Fruit fly (Drosophila melanogaster) whole organism, embryonic: ENCODE data around the gene CG9286.
A peak's percentile ranks its signal among the peaks of the same experiment; 100 is the strongest.

Experiments
- Ada2b ChIP-seq: fragments of 200-800 bp; sonication (Bioruptor generic); IDR thresholded peaks from 2 replicates; pipeline ENCODE4 v1.3.6; 2022; ENCODE audit warnings: missing biosample characterization, missing genetic modification characterization
- CG10321 ChIP-seq: fragments of 200-800 bp; sonication (Bioruptor generic); IDR thresholded peaks from 2 replicates; pipeline ENCODE4 v1.3.6; 2022; ENCODE audit warnings: missing biosample characterization, missing genetic modification characterization
- CG11696 ChIP-seq: fragments of 200-800 bp; sonication (Bioruptor generic); IDR thresholded peaks from 2 replicates; pipeline ENCODE4 v1.3.6; 2022; ENCODE audit warnings: missing biosample characterization, missing genetic modification characterization
- CG12219 ChIP-seq: fragments of 200-800 bp; sonication (Bioruptor generic); optimal IDR thresholded peaks from 3 replicates; lab custom pipeline; 2018; ENCODE audit warnings: missing biosample characterization, mild to moderate bottlenecking, missing genetic modification characterization
- CG12744 ChIP-seq: fragments of 200-800 bp; sonication (Bioruptor generic); optimal IDR thresholded peaks from 2 replicates; lab custom pipeline; 2016; ENCODE audit warnings: missing biosample characterization, missing genetic modification characterization
- CG12769 ChIP-seq: fragments of 200-800 bp; sonication (Bioruptor generic); optimal IDR thresholded peaks from 2 replicates; lab custom pipeline; 2019; ENCODE audit warnings: missing biosample characterization, mild to moderate bottlenecking, missing genetic modification characterization, moderate library complexity
- CG12942 ChIP-seq: fragments of 200-800 bp; sonication (Bioruptor generic); optimal IDR thresholded peaks from 3 replicates; lab custom pipeline; 2016; ENCODE audit warnings: missing biosample characterization, missing genetic modification characterization
- CG15011 ChIP-seq: fragments of 200-800 bp; sonication (Bioruptor generic); optimal IDR thresholded peaks from 3 replicates; lab custom pipeline; 2018; ENCODE audit warnings: missing biosample characterization, mild to moderate bottlenecking, missing genetic modification characterization
- CG1832 ChIP-seq: fragments of 200-800 bp; sonication (Bioruptor generic); optimal IDR thresholded peaks from 2 replicates; lab custom pipeline; 2017; ENCODE audit warnings: missing biosample characterization, mild to moderate bottlenecking, missing genetic modification characterization, inconsistent platforms
- CG4282 ChIP-seq: fragments of 200-800 bp; sonication (Bioruptor generic); optimal IDR thresholded peaks from 2 replicates; lab custom pipeline; 2016; ENCODE audit warnings: missing biosample characterization, missing genetic modification characterization
- CG4360 ChIP-seq: fragments of 200-800 bp; sonication (Bioruptor generic); IDR thresholded peaks from 2 replicates; pipeline ENCODE4 v1.3.6; 2022; ENCODE audit warnings: missing biosample characterization, missing genetic modification characterization
- CG4854 ChIP-seq: fragments of 200-800 bp; sonication (Bioruptor generic); optimal IDR thresholded peaks from 2 replicates; lab custom pipeline; 2016; ENCODE audit warnings: missing biosample characterization, missing genetic modification characterization, inconsistent platforms
- CG6272 ChIP-seq: fragments of 200-800 bp; sonication (Bioruptor generic); IDR thresholded peaks from 2 replicates; pipeline ENCODE4 v1.3.6; 2022; ENCODE audit warnings: missing biosample characterization, missing genetic modification characterization
- CG7556 ChIP-seq: fragments of 200-800 bp; sonication (Bioruptor generic); optimal IDR thresholded peaks from 2 replicates; lab custom pipeline; 2017; ENCODE audit warnings: missing biosample characterization, mild to moderate bottlenecking, missing genetic modification characterization
- CG9932 ChIP-seq: fragments of 200-800 bp; sonication (Bioruptor generic); IDR thresholded peaks from 2 replicates; pipeline ENCODE4 v1.3.6; 2022; ENCODE audit warnings: missing biosample characterization, missing genetic modification characterization
- CTCF ChIP-seq: fragments of 200-800 bp; sonication (Bioruptor generic); optimal IDR thresholded peaks from 2 replicates; lab custom pipeline; 2017; ENCODE audit warnings: missing biosample characterization, mild to moderate bottlenecking, missing genetic modification characterization, moderate library complexity
- Camta ChIP-seq: fragments of 200-800 bp; sonication (Bioruptor generic); optimal IDR thresholded peaks from 2 replicates; lab custom pipeline; 2016; ENCODE audit warnings: missing biosample characterization, missing genetic modification characterization
- Deaf1 ChIP-seq: fragments of 200-800 bp; optimal IDR thresholded peaks from 3 replicates; lab custom pipeline; 2019; ENCODE audit warnings: missing biosample characterization, mild to moderate bottlenecking, missing genetic modification characterization, moderate library complexity
- Dip3 ChIP-seq: fragments of 200-800 bp; sonication (Bioruptor generic); optimal IDR thresholded peaks from 3 replicates; lab custom pipeline; 2016; ENCODE audit warnings: missing biosample characterization, missing genetic modification characterization
- ERR ChIP-seq: fragments of 200-800 bp; sonication (Bioruptor generic); optimal IDR thresholded peaks from 2 replicates; lab custom pipeline; 2016; ENCODE audit warnings: missing biosample characterization, missing genetic modification characterization
- HLHmδ ChIP-seq: fragments of 200-800 bp; sonication (Bioruptor generic); optimal IDR thresholded peaks from 2 replicates; lab custom pipeline; 2018; ENCODE audit warnings: missing biosample characterization, mild to moderate bottlenecking, missing genetic modification characterization, moderate library complexity
- Hmr ChIP-seq: fragments of 200-800 bp; sonication (Bioruptor generic); optimal IDR thresholded peaks from 3 replicates; lab custom pipeline; 2017; ENCODE audit warnings: mild to moderate bottlenecking, missing biosample characterization, missing genetic modification reagents, missing genetic modification characterization
- Hsf ChIP-seq: fragments of 200-800 bp; sonication (Bioruptor generic); optimal IDR thresholded peaks from 3 replicates; lab custom pipeline; 2016; ENCODE audit warnings: missing biosample characterization, missing genetic modification characterization
- Max ChIP-seq: fragments of 200-800 bp; sonication (Bioruptor generic); optimal IDR thresholded peaks from 2 replicates; lab custom pipeline; 2016; ENCODE audit warnings: missing biosample characterization, mild to moderate bottlenecking, missing genetic modification characterization
- NfI ChIP-seq: fragments of 200-800 bp; sonication (Bioruptor generic); optimal IDR thresholded peaks from 3 replicates; lab custom pipeline; 2018; ENCODE audit warnings: missing biosample characterization, mild to moderate bottlenecking, missing genetic modification characterization, moderate library complexity
- Opbp ChIP-seq: fragments of 200-800 bp; sonication (Bioruptor generic); IDR thresholded peaks from 3 replicates; pipeline ENCODE4 v1.3.6; 2022; ENCODE audit warnings: missing biosample characterization, missing genetic modification characterization; ENCODE audit not compliant: partially characterized antibody
- Pdp1 ChIP-seq, 2 experiments: fragments of 200-800 bp; sonication (Bioruptor generic); optimal IDR thresholded peaks; 3 replicates each; lab custom pipeline; 2016; ENCODE audit warnings: missing biosample characterization in 2 of 2, missing genetic modification characterization in 2 of 2, mild to moderate bottlenecking in 1 of 2, moderate library complexity in 1 of 2
- Poxn ChIP-seq: fragments of 200-800 bp; sonication (Bioruptor generic); IDR thresholded peaks from 2 replicates; pipeline ENCODE4 v1.3.6; 2022; ENCODE audit warnings: missing biosample characterization, missing genetic modification characterization
- Sry-β ChIP-seq: fragments of 200-800 bp; sonication (Bioruptor generic); optimal IDR thresholded peaks from 2 replicates; lab custom pipeline; 2018; ENCODE audit warnings: missing biosample characterization, mild to moderate bottlenecking, missing genetic modification characterization, moderate library complexity
- al ChIP-seq: fragments of 200-800 bp; sonication (Bioruptor generic); IDR thresholded peaks from 2 replicates; pipeline ENCODE4 v1.3.6; 2022; ENCODE audit warnings: missing biosample characterization, missing genetic modification characterization
- eve ChIP-seq, 2 experiments: fragments of >200 bp; optimal IDR thresholded peaks; 2 replicates each; lab custom pipeline; 2017; ENCODE audit warnings: missing biosample characterization in 2 of 2, missing genetic modification characterization in 2 of 2
- fru ChIP-seq: fragments of >200 bp; optimal IDR thresholded peaks from 2 replicates; lab custom pipeline; 2017
- gce ChIP-seq: fragments of 200-800 bp; sonication (Bioruptor generic); IDR thresholded peaks from 3 replicates; pipeline ENCODE4 v1.3.6; 2022; ENCODE audit warnings: missing biosample characterization, missing genetic modification characterization
- gfzf ChIP-seq: fragments of 200-800 bp; sonication (Bioruptor generic); optimal IDR thresholded peaks from 2 replicates; lab custom pipeline; 2016; ENCODE audit warnings: missing biosample characterization, mild to moderate bottlenecking, missing genetic modification characterization, moderate library complexity
- gro ChIP-seq: fragments of 200-800 bp; sonication (Bioruptor generic); optimal IDR thresholded peaks from 2 replicates; lab custom pipeline; 2016; ENCODE audit warnings: missing biosample characterization, missing genetic modification characterization
- h ChIP-seq: fragments of >200 bp; optimal IDR thresholded peaks from 2 replicates; lab custom pipeline; 2017
- hkb ChIP-seq, 2 experiments: fragments of 200-800 bp in 1 of 2; fragments of >200 bp in 1 of 2; sonication (Bioruptor generic) in 1 of 2; IDR thresholded peaks in 1 of 2; optimal IDR thresholded peaks in 1 of 2; 2 replicates each; pipeline versions ENCODE4 v1.3.6 to Lab custom; 2017 to 2022; ENCODE audit warnings: missing biosample characterization in 1 of 2, missing genetic modification characterization in 1 of 2
- insv ChIP-seq, 2 experiments: fragments of 200-800 bp; sonication (Bioruptor generic); optimal IDR thresholded peaks; 3 replicates each; lab custom pipeline; 2016 to 2018; ENCODE audit warnings: missing biosample characterization in 2 of 2, missing genetic modification characterization in 2 of 2
- klu ChIP-seq: fragments of 200-800 bp; sonication (Bioruptor generic); IDR thresholded peaks from 2 replicates; pipeline ENCODE4 v1.3.6; 2022; ENCODE audit warnings: missing biosample characterization, missing genetic modification characterization
- lilli ChIP-seq: fragments of 200-800 bp; sonication (Bioruptor generic); optimal IDR thresholded peaks from 3 replicates; lab custom pipeline; 2016; ENCODE audit warnings: missing biosample characterization, missing genetic modification characterization
- lmd ChIP-seq: fragments of 200-800 bp; sonication (Bioruptor generic); IDR thresholded peaks from 2 replicates; pipeline ENCODE4 v1.3.6; 2022; ENCODE audit warnings: missing biosample characterization, missing genetic modification characterization
- nerfin-1 ChIP-seq: fragments of 200-800 bp; sonication (Bioruptor generic); optimal IDR thresholded peaks from 3 replicates; lab custom pipeline; 2019; ENCODE audit warnings: missing biosample characterization, mild to moderate bottlenecking, missing genetic modification characterization, moderate library complexity
- nmo ChIP-seq: fragments of 200-800 bp; sonication (Bioruptor generic); optimal IDR thresholded peaks from 2 replicates; lab custom pipeline; 2018; ENCODE audit warnings: missing biosample characterization, mild to moderate bottlenecking, missing genetic modification characterization, moderate library complexity
- pan ChIP-seq, 4 experiments: fragments of >200 bp in 3 of 4; fragments of 200-800 bp in 1 of 4; sonication (Bioruptor generic) in 1 of 4; optimal IDR thresholded peaks in 3 of 4; IDR thresholded peaks in 1 of 4; 2 replicates each; pipeline versions ENCODE4 v1.3.6 to Lab custom; 2017 to 2022; ENCODE audit warnings: missing biosample characterization in 2 of 4, missing genetic modification characterization in 2 of 4, mixed read lengths in 1 of 4
- pb ChIP-seq: fragments of 200-800 bp; sonication (Bioruptor generic); optimal IDR thresholded peaks from 3 replicates; lab custom pipeline; 2016; ENCODE audit warnings: missing biosample characterization, missing genetic modification characterization
- phol ChIP-seq: fragments of 200-800 bp; sonication (Bioruptor generic); optimal IDR thresholded peaks from 3 replicates; lab custom pipeline; 2018; ENCODE audit warnings: missing biosample characterization, mild to moderate bottlenecking, missing genetic modification characterization, moderate library complexity
- scrt ChIP-seq: fragments of 200-800 bp; sonication (Bioruptor generic); optimal IDR thresholded peaks from 2 replicates; lab custom pipeline; 2018; ENCODE audit warnings: missing biosample characterization, mild to moderate bottlenecking, missing genetic modification characterization, moderate library complexity
- sens-2 ChIP-seq: fragments of 200-800 bp; sonication (Bioruptor generic); IDR thresholded peaks from 2 replicates; pipeline ENCODE4 v1.3.6; 2022; ENCODE audit warnings: missing biosample characterization, missing genetic modification characterization
- sr ChIP-seq: fragments of 200-800 bp; sonication (Bioruptor generic); IDR thresholded peaks from 3 replicates; pipeline ENCODE4 v1.3.6; 2022; ENCODE audit warnings: missing biosample characterization, missing genetic modification characterization
- sug ChIP-seq: fragments of 200-800 bp; optimal IDR thresholded peaks from 2 replicates; lab custom pipeline; 2019; ENCODE audit warnings: missing biosample characterization, mild to moderate bottlenecking, missing genetic modification characterization, moderate library complexity
- toy ChIP-seq: fragments of 200-800 bp; sonication (Bioruptor generic); IDR thresholded peaks from 2 replicates; pipeline ENCODE4 v1.3.6; 2022; ENCODE audit warnings: missing biosample characterization, missing genetic modification characterization

The CG9286 gene

dm6 chr3R:13779241-13779683 is 1.5 kb upstream of the CG9286 start, which contains the start of the genes CG42375 and CG9288 (continued):
- TF ChIP-seq Pdp1 (GFP tag; optimal IDR thresholded peaks at IDR 0.05; lab: Kevin White, UChicago) (peak; percentile 47 to 97), Poxn (no peak), toy (GFP tag; lab: Robert Waterston, UW) (no peak), CG12769 (tag; lab: Kevin White, UChicago) (no peak), pb (GFP tag; lab: Kevin White, UChicago) (peak; percentile 28), CG15011 (GFP tag; lab: Kevin White, UChicago) (peak; percentile 47), NfI (GFP tag; lab: Kevin White, UChicago) (no peak), CG9932 (GFP tag; lab: Robert Waterston, UW) (no peak), lilli (GFP tag; lab: Kevin White, UChicago) (peak; percentile 19), CG4854 (peak; percentile 66), ERR (GFP tag; lab: Kevin White, UChicago) (no peak), klu (no peak), hkb (optimal IDR thresholded peaks at IDR 0.05; lab: Kevin White, UChicago) (no peak), hkb (GFP tag; IDR thresholded peaks at IDR 0.05; lab: Robert Waterston, UW) (peak; percentile 81), Hsf (GFP tag; lab: Kevin White, UChicago) (no peak), nmo (peak; percentile 33), CG7556 (GFP tag; lab: Kevin White, UChicago) (peak; percentile 66), phol (tag; lab: Kevin White, UChicago) (peak; percentile 73), CG12942 (GFP tag; lab: Kevin White, UChicago) (no peak), scrt (peak; percentile 60), insv (GFP tag; optimal IDR thresholded peaks at IDR 0.05; lab: Kevin White, UChicago) (no peak), h (lab: Kevin White, UChicago) (no peak), al (GFP tag; lab: Robert Waterston, UW) (0 out of 2 replicates have a peak, but pooled peaks have one; percentile 35), Hmr (GFP tag; lab: Kevin White, UChicago) (peak; percentile 61), CG12744 (no peak), CG6272 (GFP tag; lab: Robert Waterston, UW) (peak; percentile 29; the same call in 1 of the 2 replicates), pan (optimal IDR thresholded peaks at IDR 0.05; lab: Kevin White, UChicago) (no peak), pan (GFP tag; optimal IDR thresholded peaks at IDR 0.05 in 1 of 2, IDR thresholded peaks at IDR 0.05 in 1 of 2) (peak in 1 of 2 experiments; percentile 75), CG12219 (GFP tag; lab: Kevin White, UChicago) (no peak), Sry-β (GFP tag; lab: Kevin White, UChicago) (no peak), Max (GFP tag; lab: Kevin White, UChicago) (peak; percentile 62), Ada2b (peak; percentile 74), lmd (peak; percentile 78), Dip3 (GFP tag; lab: Kevin White, UChicago) (no peak), HLHmδ (GFP tag; lab: Kevin White, UChicago) (no peak), sr (GFP tag; lab: Robert Waterston, UW) (no peak; the same call in 2 of the 3 replicates), CG4360 (GFP tag; lab: Robert Waterston, UW) (no peak), CG11696 (GFP tag; lab: Robert Waterston, UW) (no peak), CTCF (GFP tag; lab: Kevin White, UChicago) (peak; percentile 59), eve (GFP tag; optimal IDR thresholded peaks at IDR 0.05; lab: Kevin White, UChicago) (no peak), CG10321 (GFP tag; lab: Robert Waterston, UW) (no peak), Opbp (GFP tag; lab: Robert Waterston, UW) (no peak), Deaf1 (tag; lab: Kevin White, UChicago) (peak; percentile 41), CG1832 (GFP tag; lab: Kevin White, UChicago) (no peak), sens-2 (GFP tag; lab: Robert Waterston, UW) (no peak), gro (GFP tag; lab: Kevin White, UChicago) (peak; percentile 47), fru (lab: Kevin White, UChicago) (no peak), sug (no peak), gce (GFP tag; lab: Robert Waterston, UW) (0 out of 3 replicates have a peak, but pooled peaks have one; percentile 38), CG4282 (no peak), Camta (GFP tag; lab: Kevin White, UChicago) (no peak), gfzf (peak; percentile 6), nerfin-1 (tag; lab: Kevin White, UChicago) (peak; percentile 73)
